Worm (Caenorhabditis elegans) whole organism, L1 larva: ENCODE data around the gene F57B1.5.

Experiments used
- C04F5.9 ChIP-seq: sonication (generic microtip); optimal IDR thresholded peaks from 2 replicates; lab custom pipeline; 2016; ENCODE audit warnings: missing genetic modification characterization, missing compliant biosample characterization
- aha-1 ChIP-seq: fragments of 150-350 bp; optimal IDR thresholded peaks from 2 replicates; lab custom pipeline; 2014; ENCODE audit warnings: missing biosample characterization, missing genetic modification characterization
- aly-2 ChIP-seq: fragments of 150-350 bp; optimal IDR thresholded peaks from 2 replicates; lab custom pipeline; 2014; ENCODE audit warnings: missing biosample characterization, missing genetic modification characterization
- ama-1 ChIP-seq: fragments of 150-350 bp; optimal IDR thresholded peaks from 2 replicates; lab custom pipeline; 2014
- blmp-1 ChIP-seq: fragments of 150-350 bp; optimal IDR thresholded peaks from 2 replicates; lab custom pipeline; 2014; ENCODE audit warnings: missing biosample characterization, missing genetic modification characterization
- ceh-82 ChIP-seq, 3 experiments: fragments of 150-350 bp in 1 of 3; sonication (generic microtip) in 2 of 3; optimal IDR thresholded peaks; 2 replicates each; lab custom pipeline; 2014 to 2017; ENCODE audit warnings: missing biosample characterization in 3 of 3, missing genetic modification characterization in 3 of 3
- ceh-88 ChIP-seq: fragments of 200-800 bp; sonication (Bioruptor generic); IDR thresholded peaks from 2 replicates; pipeline ENCODE4 v1.3.6; 2022; ENCODE audit warnings: missing genetic modification characterization, missing compliant biosample characterization
- ceh-90 ChIP-seq: sonication (generic microtip); optimal IDR thresholded peaks from 2 replicates; lab custom pipeline; 2016; ENCODE audit warnings: missing genetic modification characterization, missing compliant biosample characterization
- ces-1 ChIP-seq: fragments of 150-350 bp; optimal IDR thresholded peaks from 2 replicates; lab custom pipeline; 2014; ENCODE audit warnings: missing biosample characterization, missing genetic modification reagents, missing genetic modification characterization
- dpl-1 ChIP-seq, 3 experiments: fragments of 150-350 bp in 2 of 3; sonication (generic microtip) in 1 of 3; optimal IDR thresholded peaks; 2 replicates each; lab custom pipeline; 2014 to 2017; ENCODE audit warnings: missing biosample characterization in 3 of 3, missing genetic modification characterization in 3 of 3, missing genetic modification reagents in 3 of 3
- efl-1 ChIP-seq, 4 experiments: fragments of 150-350 bp; optimal IDR thresholded peaks in 3 of 4; peaks in 1 of 4; 1 replicate in 1 of 4; 2 replicates in 3 of 4; lab custom pipeline; 2014; ENCODE audit warnings: missing biosample characterization in 2 of 4, missing genetic modification characterization in 2 of 4, missing genetic modification reagents in 2 of 4
- efl-3 ChIP-seq: fragments of 200-800 bp; sonication (Bioruptor generic); optimal IDR thresholded peaks from 2 replicates; lab custom pipeline; 2018; ENCODE audit warnings: mild to moderate bottlenecking, missing genetic modification characterization, missing compliant biosample characterization
- egl-27 ChIP-seq, 2 experiments: fragments of 150-350 bp in 1 of 2; sonication (generic microtip); optimal IDR thresholded peaks; 3 replicates each; lab custom pipeline; 2017 to 2018; ENCODE audit warnings: missing biosample characterization in 2 of 2, missing genetic modification characterization in 2 of 2, missing genetic modification reagents in 2 of 2
- elt-3 ChIP-seq, 6 experiments: fragments of 150-350 bp in 1 of 6; sonication (generic microtip); optimal IDR thresholded peaks; 2 replicates each; lab custom pipeline; 2017 to 2018; ENCODE audit warnings: missing biosample characterization in 6 of 6, missing genetic modification characterization in 6 of 6, inconsistent platforms in 1 of 6
- ets-5 ChIP-seq: fragments of 200-800 bp; sonication (Bioruptor generic); IDR thresholded peaks from 2 replicates; pipeline ENCODE4 v1.3.6; 2022; ENCODE audit warnings: missing genetic modification characterization, missing compliant biosample characterization
- fkh-10 ChIP-seq: sonication (generic microtip); optimal IDR thresholded peaks from 2 replicates; lab custom pipeline; 2017; ENCODE audit warnings: missing biosample characterization, missing genetic modification reagents, missing genetic modification characterization
- fkh-4 ChIP-seq: sonication (generic microtip); optimal IDR thresholded peaks from 2 replicates; lab custom pipeline; 2016; ENCODE audit warnings: missing compliant biosample characterization, missing genetic modification characterization, borderline replicate concordance
- fos-1 ChIP-seq: fragments of 150-350 bp; optimal IDR thresholded peaks from 2 replicates; lab custom pipeline; 2014; ENCODE audit warnings: missing biosample characterization, missing genetic modification characterization
- grh-1 ChIP-seq: fragments of 200-800 bp; sonication (Bioruptor generic); IDR thresholded peaks from 2 replicates; pipeline ENCODE4 v1.3.6; 2022; ENCODE audit warnings: missing genetic modification reagents, missing genetic modification characterization, missing compliant biosample characterization
- hlh-4 ChIP-seq: sonication (generic microtip); optimal IDR thresholded peaks from 2 replicates; lab custom pipeline; 2016; ENCODE audit warnings: mild to moderate bottlenecking, missing genetic modification characterization, missing compliant biosample characterization
- jun-1 ChIP-seq: fragments of 150-350 bp; optimal IDR thresholded peaks from 2 replicates; lab custom pipeline; 2014; ENCODE audit warnings: missing biosample characterization, missing genetic modification reagents, missing genetic modification characterization
- lin-14 ChIP-seq: fragments of 200-800 bp; sonication (Bioruptor generic); optimal IDR thresholded peaks from 2 replicates; lab custom pipeline; 2018; ENCODE audit warnings: mild to moderate bottlenecking, missing genetic modification characterization, moderate library complexity, missing compliant biosample characterization
- lin-15B ChIP-seq: fragments of 150-350 bp; sonication (generic microtip); optimal IDR thresholded peaks from 3 replicates; lab custom pipeline; 2014; ENCODE audit warnings: missing biosample characterization, missing genetic modification characterization
- lsy-2 ChIP-seq, 2 experiments: fragments of 150-350 bp; optimal IDR thresholded peaks; 2 replicates each; lab custom pipeline; 2014; ENCODE audit warnings: missing biosample characterization in 2 of 2, missing genetic modification characterization in 2 of 2
- nhr-20 ChIP-seq: sonication (generic microtip); optimal IDR thresholded peaks from 2 replicates; lab custom pipeline; 2016; ENCODE audit warnings: mild to moderate bottlenecking, missing genetic modification characterization, missing compliant biosample characterization
- nhr-28 ChIP-seq: fragments of 150-350 bp; optimal IDR thresholded peaks from 2 replicates; lab custom pipeline; 2014; ENCODE audit warnings: missing biosample characterization, missing genetic modification characterization
- nhr-71 ChIP-seq: sonication (generic microtip); optimal IDR thresholded peaks from 2 replicates; lab custom pipeline; 2016; ENCODE audit warnings: mild to moderate bottlenecking, missing genetic modification characterization, moderate library complexity, missing compliant biosample characterization
- nhr-77 ChIP-seq: fragments of 150-350 bp; optimal IDR thresholded peaks from 2 replicates; lab custom pipeline; 2014; ENCODE audit warnings: missing biosample characterization, missing genetic modification characterization
- nhr-84 ChIP-seq: sonication (generic microtip); optimal IDR thresholded peaks from 2 replicates; lab custom pipeline; 2017; ENCODE audit warnings: missing biosample characterization, missing genetic modification characterization
- nhr-85 ChIP-seq: sonication (generic microtip); peaks from one replicate; lab custom pipeline; 2016; ENCODE audit warnings: missing genetic modification characterization, inconsistent platforms, missing compliant biosample characterization
- pag-3 ChIP-seq: sonication (generic microtip); optimal IDR thresholded peaks from 2 replicates; lab custom pipeline; 2017; ENCODE audit warnings: missing genetic modification characterization, mild to moderate bottlenecking, missing compliant biosample characterization, antibody characterized with exemption, borderline replicate concordance; ENCODE audit not compliant: insufficient read depth
- pax-3 ChIP-seq: fragments of 200-800 bp; sonication (Bioruptor generic); optimal IDR thresholded peaks from 2 replicates; lab custom pipeline; 2018; ENCODE audit warnings: mild to moderate bottlenecking, missing genetic modification characterization, moderate library complexity, missing compliant biosample characterization
- pqm-1 ChIP-seq: sonication (generic microtip); optimal IDR thresholded peaks from 3 replicates; lab custom pipeline; 2017; ENCODE audit warnings: missing biosample characterization, missing genetic modification characterization
- rnt-1 ChIP-seq: sonication (generic microtip); optimal IDR thresholded peaks from 2 replicates; lab custom pipeline; 2016; ENCODE audit warnings: mild to moderate bottlenecking, missing genetic modification characterization, moderate library complexity, missing compliant biosample characterization
- snpc-4 ChIP-seq: fragments of 150-350 bp; optimal IDR thresholded peaks from 2 replicates; lab custom pipeline; 2014; ENCODE audit warnings: missing biosample characterization, missing genetic modification characterization
- snu-23 ChIP-seq: sonication (generic microtip); optimal IDR thresholded peaks from 2 replicates; lab custom pipeline; 2016; ENCODE audit warnings: missing genetic modification characterization, missing compliant biosample characterization
- sox-4 ChIP-seq: sonication (generic microtip); optimal IDR thresholded peaks from 2 replicates; lab custom pipeline; 2016; ENCODE audit warnings: missing genetic modification characterization, missing compliant biosample characterization
- sup-37 ChIP-seq: fragments of 200-800 bp; sonication (Bioruptor generic); optimal IDR thresholded peaks from 2 replicates; lab custom pipeline; 2018; ENCODE audit warnings: mild to moderate bottlenecking, missing genetic modification characterization, missing compliant biosample characterization
- swsn-7 ChIP-seq: sonication (generic microtip); optimal IDR thresholded peaks from 2 replicates; lab custom pipeline; 2016; ENCODE audit warnings: missing genetic modification characterization, missing compliant biosample characterization
- tbx-2 ChIP-seq: sonication (generic microtip); optimal IDR thresholded peaks from 2 replicates; lab custom pipeline; 2016; ENCODE audit warnings: missing genetic modification characterization, missing compliant biosample characterization
- tlp-1 ChIP-seq: fragments of 150-350 bp; optimal IDR thresholded peaks from 2 replicates; lab custom pipeline; 2014; ENCODE audit warnings: missing biosample characterization, missing genetic modification characterization
- unc-30 ChIP-seq: sonication (generic microtip); optimal IDR thresholded peaks from 2 replicates; lab custom pipeline; 2017; ENCODE audit warnings: missing biosample characterization, missing genetic modification characterization
- vab-15 ChIP-seq: sonication (generic microtip); optimal IDR thresholded peaks from 2 replicates; lab custom pipeline; 2017; ENCODE audit warnings: missing genotype, mild to moderate bottlenecking, missing genetic modification characterization, missing compliant biosample characterization
- xbp-1 ChIP-seq: sonication (generic microtip); optimal IDR thresholded peaks from 2 replicates; lab custom pipeline; 2016; ENCODE audit warnings: missing genetic modification characterization, missing compliant biosample characterization
- zag-1 ChIP-seq: fragments of 150-350 bp; optimal IDR thresholded peaks from 2 replicates; lab custom pipeline; 2014; ENCODE audit warnings: missing biosample characterization, missing genetic modification characterization
- zip-4 ChIP-seq: fragments of 200-800 bp; sonication (Bioruptor generic); optimal IDR thresholded peaks from 2 replicates; lab custom pipeline; 2018; ENCODE audit warnings: mild to moderate bottlenecking, missing genetic modification characterization, moderate library complexity, missing compliant biosample characterization
- ztf-4 ChIP-seq: fragments of 150-350 bp; optimal IDR thresholded peaks from 2 replicates; lab custom pipeline; 2014; ENCODE audit warnings: missing biosample characterization, missing genetic modification characterization

F57B1.5 gene

DNA sequence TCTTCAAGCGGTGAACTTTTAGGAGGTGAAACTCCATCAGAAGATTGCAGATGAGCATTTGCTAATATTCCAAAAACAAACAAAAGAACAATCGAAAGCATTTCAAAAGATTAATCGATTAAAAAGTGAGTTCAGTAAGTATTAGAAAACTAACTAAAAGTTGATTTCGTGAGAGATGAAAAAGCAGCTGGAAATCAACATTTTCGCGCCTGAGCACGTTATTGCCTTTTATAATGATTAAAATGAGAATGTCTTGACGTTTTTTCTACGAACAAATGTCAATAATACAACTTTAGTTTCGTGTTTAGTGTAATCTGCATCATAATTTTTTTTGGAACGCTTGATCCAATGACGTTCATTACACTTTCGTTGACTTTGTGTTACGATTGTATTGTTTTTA, 9.7 kb upstream of the F57B1.5 start, which contains the start of gene F57B1.9:
TSS of gene F57B1.9 (minus strand) at position 101 of the 400 bp plus-strand sequence.
- TF ChIP-seq efl-1 (optimal IDR thresholded peaks at IDR 0.05; lab: Kevin White, UChicago) (no peak), efl-1 (GFP tag; optimal IDR thresholded peaks at IDR 0.05 in 1 of 2; lab: Kevin White, UChicago) (no peak), ceh-82 (tag; optimal IDR thresholded peaks at IDR 0.05; lab: Kevin White, UChicago) (no peak), ets-5 (no peak), ama-1 (lab: Kevin White, UChicago) (no peak)

DNA sequence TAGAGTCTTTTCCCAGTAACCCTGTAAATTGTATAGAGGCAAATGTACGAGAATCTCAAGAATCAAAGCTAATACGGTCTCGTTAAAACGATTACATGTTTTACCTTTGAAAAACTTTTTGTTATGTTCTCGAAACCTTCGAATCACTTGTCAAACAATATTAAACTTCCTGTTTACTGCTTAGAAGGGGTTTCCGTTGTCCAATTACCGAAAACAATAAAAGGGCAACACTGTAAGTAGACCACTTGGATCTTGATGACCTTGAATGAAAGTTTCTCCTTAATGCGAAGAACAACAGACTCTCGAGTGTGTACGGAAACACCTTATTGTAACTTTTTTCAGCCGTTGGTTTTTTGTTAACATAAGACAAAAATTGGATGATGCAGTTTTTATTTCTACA, 6.9 kb upstream of the F57B1.5 start:
- TF ChIP-seq swsn-7 (tag; lab: Kevin White, UChicago) (no peak), elt-3 (tag; optimal IDR thresholded peaks at IDR 0.05; lab: Kevin White, UChicago) (peak in 2 of 6 experiments; percentile 13 to 37), blmp-1 (peak; percentile 53), nhr-20 (tag; lab: Kevin White, UChicago) (peak; percentile 31), lin-14 (GFP tag; lab: Kevin White, UChicago) (peak; percentile 51), tbx-2 (peak; percentile 46), aly-2 (peak; percentile 44), egl-27 (tag; optimal IDR thresholded peaks at IDR 0.05; lab: Kevin White, UChicago) (peak in 1 of 2 experiments; percentile 2), zag-1 (tag; lab: Kevin White, UChicago) (no peak), snu-23 (GFP tag; lab: Kevin White, UChicago) (peak; percentile 3), nhr-85 (peak; percentile 90), rnt-1 (no peak), nhr-71 (peak; percentile 52), lsy-2 (tag; optimal IDR thresholded peaks at IDR 0.05; lab: Kevin White, UChicago) (no peak)

DNA sequence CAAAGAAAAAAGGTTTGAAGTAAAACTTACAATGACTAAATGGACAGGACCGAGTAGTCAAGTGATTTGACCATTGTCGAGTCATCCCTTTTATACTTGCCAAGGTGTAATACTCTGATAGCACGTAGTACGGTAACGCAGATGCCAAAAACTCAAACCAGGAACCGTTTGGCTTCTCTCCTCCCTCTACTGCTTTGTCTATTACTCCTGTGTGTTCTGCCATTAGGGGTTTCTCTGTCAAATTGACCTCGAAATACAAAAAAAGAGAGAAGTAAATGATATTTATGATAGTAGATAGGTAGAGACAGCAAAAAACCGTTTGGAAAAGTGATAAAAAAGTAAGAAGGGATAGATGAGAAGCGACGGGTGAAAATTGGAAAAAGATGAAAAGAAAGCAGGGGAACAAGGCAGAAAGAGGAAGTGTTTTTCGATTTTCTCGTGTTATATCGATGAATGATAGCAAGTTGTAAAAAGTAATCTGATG, 5.4 kb upstream of the F57B1.5 start, which contains the start of the genes col-159 and col-160:
TSS of gene col-159 (minus strand) at position 51 of the 484 bp plus-strand sequence.
TSS of gene col-160 (minus strand) at position 63 of the 484 bp plus-strand sequence.
- no peak for TF ChIP-seq jun-1
- no peak for TF ChIP-seq ceh-90 (tag; lab: Kevin White, UChicago)
- no peak for TF ChIP-seq ets-5
- no peak for TF ChIP-seq pax-3
- no peak for TF ChIP-seq fkh-10 (GFP tag; lab: Kevin White, UChicago)
- TF ChIP-seq nhr-71, result peak; percentile 60
- TF ChIP-seq snu-23 (GFP tag; lab: Kevin White, UChicago), result peak; percentile 44
- no peak for TF ChIP-seq ztf-4 (tag; lab: Kevin White, UChicago)
- TF ChIP-seq ces-1, result no peak
- TF ChIP-seq xbp-1 (tag; lab: Kevin White, UChicago), result no peak
- no peak for TF ChIP-seq nhr-77
- peak; percentile 94 for TF ChIP-seq blmp-1
- no peak for TF ChIP-seq lin-15B (tag; lab: Kevin White, UChicago)
- no peak for TF ChIP-seq C04F5.9 (tag; lab: Kevin White, UChicago)
- TF ChIP-seq tbx-2, result peak; percentile 59
- TF ChIP-seq swsn-7 (tag; lab: Kevin White, UChicago), result no peak
- TF ChIP-seq fos-1 (tag; lab: Kevin White, UChicago), result no peak
- no peak for TF ChIP-seq ceh-88 (GFP tag; lab: Robert Waterston, UW)
- TF ChIP-seq tlp-1 (tag; lab: Kevin White, UChicago), result no peak
- TF ChIP-seq egl-27 (tag; optimal IDR thresholded peaks at IDR 0.05; lab: Kevin White, UChicago), result no peak
- TF ChIP-seq aha-1 (tag; lab: Kevin White, UChicago), result no peak
- TF ChIP-seq snpc-4, result no peak
- TF ChIP-seq grh-1 (GFP tag; lab: Robert Waterston, UW), result peak; percentile 15; the same call in 1 of the 2 replicates
- no peak for TF ChIP-seq nhr-28 (tag; lab: Kevin White, UChicago)
- TF ChIP-seq vab-15 (tag; lab: Kevin White, UChicago), result no peak
- no peak for TF ChIP-seq aly-2
- no peak for TF ChIP-seq dpl-1 (GFP tag; optimal IDR thresholded peaks at IDR 0.05; lab: Kevin White, UChicago)
- TF ChIP-seq elt-3 (tag; optimal IDR thresholded peaks at IDR 0.05; lab: Kevin White, UChicago), result peak in 3 of 6 experiments; percentile 58 to 84 (median 73)
- no peak for TF ChIP-seq hlh-4 (tag; lab: Kevin White, UChicago)
- TF ChIP-seq lsy-2 (tag; optimal IDR thresholded peaks at IDR 0.05; lab: Kevin White, UChicago), result peak in 1 of 2 experiments; percentile 26
- TF ChIP-seq nhr-85, result peak; percentile 95
- peak; percentile 57 for TF ChIP-seq nhr-20 (tag; lab: Kevin White, UChicago)
- TF ChIP-seq sup-37 (GFP tag; lab: Kevin White, UChicago), result no peak
- TF ChIP-seq sox-4, result no peak
- TF ChIP-seq zip-4 (GFP tag; lab: Kevin White, UChicago), result no peak
- TF ChIP-seq unc-30, result no peak
- TF ChIP-seq pag-3 (tag; lab: Kevin White, UChicago), result peak; percentile 96
- no peak for TF ChIP-seq efl-3
- TF ChIP-seq pqm-1 (tag; lab: Kevin White, UChicago), result no peak
- TF ChIP-seq zag-1 (tag; lab: Kevin White, UChicago), result no peak
- TF ChIP-seq nhr-84 (tag; lab: Kevin White, UChicago), result no peak
- no peak for TF ChIP-seq fkh-4 (tag; lab: Kevin White, UChicago)
